Worm (Caenorhabditis elegans) whole organism, mixed stage, embryonic: Measurements from ENCODE around the gene srz-11.

Source experiments
- M03D4.4 ChIP-seq: sonication (generic microtip); optimal IDR thresholded peaks from 2 replicates; lab custom pipeline; 2017; ENCODE audit warnings: mild to moderate bottlenecking, missing genetic modification characterization, missing compliant biosample characterization
- bed-3 ChIP-seq: fragments of 200-800 bp; sonication (Bioruptor generic); optimal IDR thresholded peaks from 3 replicates; lab custom pipeline; 2018; ENCODE audit warnings: mild to moderate bottlenecking, missing genetic modification characterization, moderate library complexity, missing compliant biosample characterization
- blmp-1 ChIP-seq: fragments of 150-350 bp; optimal IDR thresholded peaks from 2 replicates; lab custom pipeline; 2014; ENCODE audit warnings: missing biosample characterization, missing genetic modification characterization
- ceh-39 ChIP-seq: fragments of 150-350 bp; optimal IDR thresholded peaks from 2 replicates; lab custom pipeline; 2014; ENCODE audit warnings: missing biosample characterization, missing genetic modification characterization
- ceh-43 ChIP-seq: fragments of 200-800 bp; sonication (Bioruptor generic); optimal IDR thresholded peaks from 2 replicates; lab custom pipeline; 2018; ENCODE audit warnings: mild to moderate bottlenecking, missing genetic modification characterization, moderate library complexity, missing compliant biosample characterization
- ceh-83 ChIP-seq: fragments of 200-800 bp; sonication (Bioruptor generic); optimal IDR thresholded peaks from 2 replicates; lab custom pipeline; 2018; ENCODE audit warnings: mild to moderate bottlenecking, missing genetic modification characterization, missing compliant biosample characterization
- ces-1 ChIP-seq: fragments of 150-350 bp; optimal IDR thresholded peaks from 2 replicates; lab custom pipeline; 2014; ENCODE audit warnings: missing biosample characterization, missing genetic modification reagents, missing genetic modification characterization
- cnd-1 ChIP-seq: fragments of 200-800 bp; sonication (Bioruptor generic); optimal IDR thresholded peaks from 2 replicates; lab custom pipeline; 2018; ENCODE audit warnings: mild to moderate bottlenecking, missing genetic modification characterization, missing compliant biosample characterization
- drap-1 ChIP-seq: fragments of 200-800 bp; sonication (Bioruptor generic); optimal IDR thresholded peaks from 3 replicates; lab custom pipeline; 2018; ENCODE audit warnings: mild to moderate bottlenecking, missing genetic modification characterization, missing compliant biosample characterization
- elt-1 ChIP-seq: sonication (generic microtip); optimal IDR thresholded peaks from 2 replicates; lab custom pipeline; 2017; ENCODE audit warnings: missing genetic modification characterization, mild to moderate bottlenecking, missing compliant biosample characterization, antibody characterized with exemption, moderate library complexity, borderline replicate concordance; ENCODE audit not compliant: insufficient read depth
- elt-3 ChIP-seq: fragments of 150-350 bp; optimal IDR thresholded peaks from 2 replicates; lab custom pipeline; 2014; ENCODE audit warnings: missing biosample characterization, missing genetic modification characterization
- flh-1 ChIP-seq: fragments of 200-800 bp; sonication (Bioruptor generic); optimal IDR thresholded peaks from 2 replicates; lab custom pipeline; 2018; ENCODE audit warnings: mild to moderate bottlenecking, missing genetic modification characterization, moderate library complexity, missing compliant biosample characterization
- ham-2 ChIP-seq: fragments of 200-800 bp; sonication (Bioruptor generic); optimal IDR thresholded peaks from 2 replicates; lab custom pipeline; 2018; ENCODE audit warnings: mild to moderate bottlenecking, missing genetic modification characterization, missing compliant biosample characterization
- hlh-1 ChIP-seq: fragments of 150-350 bp; optimal IDR thresholded peaks from 2 replicates; lab custom pipeline; 2014; ENCODE audit warnings: missing biosample characterization, missing genetic modification reagents, missing genetic modification characterization
- lin-32 ChIP-seq: fragments of 200-800 bp; sonication (Bioruptor generic); optimal IDR thresholded peaks from 2 replicates; lab custom pipeline; 2018; ENCODE audit warnings: mild to moderate bottlenecking, missing genetic modification characterization, missing compliant biosample characterization
- lsy-2 ChIP-seq: fragments of 150-350 bp; optimal IDR thresholded peaks from 2 replicates; lab custom pipeline; 2014; ENCODE audit warnings: missing biosample characterization, missing genetic modification characterization
- mls-2 ChIP-seq: sonication (generic microtip); optimal IDR thresholded peaks from 2 replicates; lab custom pipeline; 2016; ENCODE audit warnings: mild to moderate bottlenecking, missing genetic modification characterization, moderate library complexity, missing compliant biosample characterization
- nhr-12 ChIP-seq: fragments of 150-350 bp; optimal IDR thresholded peaks from 2 replicates; lab custom pipeline; 2014; ENCODE audit warnings: missing biosample characterization, missing genetic modification characterization
- nhr-237 ChIP-seq: fragments of 150-350 bp; optimal IDR thresholded peaks from 2 replicates; lab custom pipeline; 2014; ENCODE audit warnings: missing biosample characterization, missing genetic modification characterization
- nhr-28 ChIP-seq: fragments of 150-350 bp; optimal IDR thresholded peaks from 2 replicates; lab custom pipeline; 2014; ENCODE audit warnings: missing biosample characterization, missing genetic modification characterization
- nhr-76 ChIP-seq: sonication (generic microtip); optimal IDR thresholded peaks from 2 replicates; lab custom pipeline; 2017; ENCODE audit warnings: missing biosample characterization, missing genetic modification characterization
- pha-4 ChIP-seq: fragments of 150-350 bp; optimal IDR thresholded peaks from 2 replicates; lab custom pipeline; 2018; ENCODE audit warnings: missing biosample characterization, missing genetic modification reagents, missing genetic modification characterization
- sem-2 ChIP-seq: fragments of 200-800 bp; sonication (Bioruptor generic); optimal IDR thresholded peaks from 2 replicates; lab custom pipeline; 2018; ENCODE audit warnings: mild to moderate bottlenecking, missing genetic modification characterization, missing compliant biosample characterization
- snpc-4 ChIP-seq: fragments of 150-350 bp; optimal IDR thresholded peaks from 2 replicates; lab custom pipeline; 2014; ENCODE audit warnings: missing biosample characterization, missing genetic modification characterization
- sptf-1 ChIP-seq: sonication (generic microtip); optimal IDR thresholded peaks from 2 replicates; lab custom pipeline; 2017; ENCODE audit warnings: mild to moderate bottlenecking, missing genetic modification characterization, moderate library complexity, missing compliant biosample characterization
- tbx-8 ChIP-seq: fragments of 200-800 bp; sonication (Bioruptor generic); optimal IDR thresholded peaks from 2 replicates; lab custom pipeline; 2018; ENCODE audit warnings: mild to moderate bottlenecking, missing genetic modification characterization, moderate library complexity, missing compliant biosample characterization
- unc-120 ChIP-seq: sonication (generic microtip); optimal IDR thresholded peaks from 2 replicates; lab custom pipeline; 2017; ENCODE audit warnings: missing genetic modification characterization, missing compliant biosample characterization; ENCODE audit not compliant: poor library complexity, severe bottlenecking
- unc-39 ChIP-seq: fragments of 150-350 bp; optimal IDR thresholded peaks from 2 replicates; lab custom pipeline; 2014; ENCODE audit warnings: missing biosample characterization, missing genetic modification characterization
- unc-62 ChIP-seq: fragments of 150-350 bp; optimal IDR thresholded peaks from 2 replicates; lab custom pipeline; 2014; ENCODE audit warnings: missing biosample characterization, missing genetic modification reagents, missing genetic modification characterization
- zip-8 ChIP-seq: fragments of 150-350 bp; optimal IDR thresholded peaks from 2 replicates; lab custom pipeline; 2014; ENCODE audit warnings: missing biosample characterization, missing genetic modification characterization
- ztf-11 ChIP-seq: fragments of 150-350 bp; optimal IDR thresholded peaks from 2 replicates; lab custom pipeline; 2014; ENCODE audit warnings: missing biosample characterization, missing genetic modification characterization

srz-11 gene

DNA sequence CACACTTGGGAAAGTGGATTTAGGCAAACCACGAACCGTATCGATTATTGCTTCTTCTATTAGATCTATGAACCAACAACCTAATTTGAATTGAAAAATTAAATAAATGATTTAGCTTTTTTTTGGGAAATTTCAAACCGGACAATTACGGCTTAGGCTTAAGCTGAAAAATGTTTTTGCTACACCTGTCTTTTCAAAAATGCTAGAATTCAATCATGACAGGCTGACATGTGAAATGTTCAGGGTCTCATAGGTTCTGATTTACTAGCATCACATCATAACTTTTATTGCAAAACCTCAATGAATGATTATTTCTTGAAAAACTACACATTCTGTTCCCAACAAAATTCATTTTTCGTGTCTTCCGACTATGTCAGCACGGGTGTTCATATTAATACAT, 9.6 kb upstream of the srz-11 start, which contains the start of gene srh-55:
Gene srh-55, plus strand, starts transcription at position 301 of the 400 bp plus-strand sequence.
- no peak for TF ChIP-seq sptf-1 (tag; lab: Kevin White, UChicago)
- TF ChIP-seq blmp-1: no peak
- no peak for TF ChIP-seq elt-1 (tag; lab: Kevin White, UChicago)

DNA sequence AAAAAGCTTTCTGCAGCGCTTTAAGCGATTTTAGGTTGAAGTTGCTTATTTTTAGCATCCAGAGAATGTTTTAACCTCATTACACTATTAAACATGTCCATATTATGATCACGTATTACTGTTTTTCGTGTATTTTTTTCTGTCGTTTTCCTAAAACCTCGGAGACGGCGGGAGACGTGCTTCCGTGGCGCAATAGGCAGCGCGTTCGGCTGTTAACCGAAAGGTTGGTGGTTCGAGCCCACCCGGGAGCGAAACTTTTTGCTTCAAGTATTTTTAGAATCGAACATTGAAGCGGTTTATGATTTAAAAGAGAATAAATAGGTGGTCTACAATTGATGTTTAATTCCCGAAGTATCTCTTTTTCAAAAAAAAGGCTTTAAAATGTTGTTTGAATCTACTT, 6.4 kb upstream of the srz-11 start:
- TF ChIP-seq zip-8 (tag; lab: Kevin White, UChicago): no peak
- TF ChIP-seq drap-1 (GFP tag; lab: Kevin White, UChicago): no peak
- TF ChIP-seq lsy-2 (tag; lab: Kevin White, UChicago): no peak
- no peak for TF ChIP-seq tbx-8 (GFP tag; lab: Kevin White, UChicago)
- TF ChIP-seq ceh-39 (tag; lab: Kevin White, UChicago): no peak
- no peak for TF ChIP-seq unc-120 (tag; lab: Kevin White, UChicago)
- TF ChIP-seq M03D4.4 (tag; lab: Kevin White, UChicago): no peak
- TF ChIP-seq unc-39 (tag; lab: Kevin White, UChicago): no peak
- no peak for TF ChIP-seq unc-62 (GFP tag; lab: Kevin White, UChicago)
- TF ChIP-seq mls-2 (tag; lab: Kevin White, UChicago): no peak
- no peak for TF ChIP-seq blmp-1
- TF ChIP-seq elt-3 (tag; lab: Kevin White, UChicago): no peak
- no peak for TF ChIP-seq ham-2
- TF ChIP-seq flh-1 (GFP tag; lab: Kevin White, UChicago): no peak
- no peak for TF ChIP-seq ces-1 (GFP tag; lab: Kevin White, UChicago)

DNA sequence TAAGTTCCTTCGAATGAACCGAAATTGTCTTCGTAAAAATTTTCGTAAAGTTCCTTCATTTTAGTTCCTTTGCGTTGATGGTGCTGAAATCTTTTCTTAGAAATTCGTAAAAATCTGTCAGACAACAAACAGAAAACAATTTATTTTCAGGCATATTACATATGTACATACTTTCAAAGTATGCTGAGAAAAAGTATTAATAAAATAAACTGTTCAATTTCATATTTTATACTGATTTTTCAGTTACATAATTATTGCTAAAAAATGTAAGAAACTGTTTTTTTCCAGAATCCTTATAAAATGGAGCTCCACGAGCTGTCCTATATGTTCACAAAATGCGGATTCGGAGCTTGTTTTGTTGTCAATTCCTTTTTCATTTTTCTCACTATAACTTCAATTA, 4.2 kb upstream of the srz-11 start, which contains the start of gene str-45:
Gene str-45, plus strand, starts transcription at position 301 of the 400 bp plus-strand sequence.
- TF ChIP-seq elt-1 (tag; lab: Kevin White, UChicago): no peak
- no peak for TF ChIP-seq lin-32 (GFP tag; lab: Kevin White, UChicago)
- no peak for TF ChIP-seq cnd-1 (tag; lab: Kevin White, UChicago)
- no peak for TF ChIP-seq drap-1 (GFP tag; lab: Kevin White, UChicago)
- no peak for TF ChIP-seq nhr-237 (tag; lab: Kevin White, UChicago)

DNA sequence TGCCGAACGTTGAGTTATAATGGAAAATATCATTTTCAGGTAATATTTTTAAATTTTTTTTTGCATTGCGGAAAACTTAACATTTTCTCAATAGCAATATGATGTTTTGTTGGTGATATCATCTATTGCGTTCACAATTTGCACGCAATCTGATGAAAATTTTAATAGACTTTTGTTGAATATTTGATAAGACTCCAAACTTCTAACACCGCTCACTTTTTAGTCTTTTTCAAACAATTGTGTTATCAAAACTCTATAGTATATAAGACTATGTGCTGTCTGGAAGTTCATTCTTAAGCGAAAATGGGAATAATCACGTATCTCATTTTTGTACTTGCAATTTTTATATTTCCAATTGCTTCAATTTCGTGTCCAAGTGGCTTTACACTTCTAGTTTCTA, 12.6 kb downstream of the srz-11 start, which contains the start of gene clec-47:
Gene clec-47, plus strand, starts transcription at position 301 of the 400 bp plus-strand sequence.
- TF ChIP-seq lin-32 (GFP tag; lab: Kevin White, UChicago): no peak
- TF ChIP-seq ces-1 (GFP tag; lab: Kevin White, UChicago): no peak
- no peak for TF ChIP-seq ceh-83 (GFP tag; lab: Kevin White, UChicago)
- TF ChIP-seq elt-3 (tag; lab: Kevin White, UChicago): no peak
- TF ChIP-seq bed-3 (GFP tag; lab: Kevin White, UChicago): no peak
- no peak for TF ChIP-seq hlh-1

DNA sequence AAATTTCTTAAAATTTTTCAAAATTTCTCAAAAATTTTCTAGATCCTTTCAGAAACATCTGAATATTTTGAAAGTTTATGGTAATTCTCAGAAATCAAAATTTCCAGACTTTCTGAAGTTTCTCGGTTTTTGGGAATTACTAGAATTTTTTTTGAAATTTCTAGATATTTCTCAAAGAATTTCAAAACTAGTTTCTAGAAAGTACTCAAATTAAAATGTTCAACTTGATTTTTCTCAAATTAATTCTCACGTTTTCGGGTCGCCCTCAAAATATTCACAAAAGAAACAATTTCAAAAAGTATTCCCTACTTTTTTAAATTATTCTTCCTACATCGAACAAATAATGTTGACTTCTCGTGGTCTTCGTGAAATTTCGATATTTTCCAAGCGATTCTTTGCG, 16.9 kb downstream of the srz-11 start, which contains the start of gene T09F5.10:
Gene T09F5.10, plus strand, starts transcription at position 301 of the 400 bp plus-strand sequence.
- TF ChIP-seq lin-32 (GFP tag; lab: Kevin White, UChicago) (no peak), snpc-4 (no peak), ztf-11 (tag; lab: Kevin White, UChicago) (no peak), pha-4 (no peak), lsy-2 (tag; lab: Kevin White, UChicago) (no peak), ceh-83 (GFP tag; lab: Kevin White, UChicago) (no peak), unc-120 (tag; lab: Kevin White, UChicago) (no peak), cnd-1 (tag; lab: Kevin White, UChicago) (no peak), nhr-12 (tag; lab: Kevin White, UChicago) (no peak), tbx-8 (GFP tag; lab: Kevin White, UChicago) (no peak), nhr-76 (tag; lab: Kevin White, UChicago) (no peak), hlh-1 (no peak), sem-2 (no peak), unc-39 (tag; lab: Kevin White, UChicago) (no peak), sptf-1 (tag; lab: Kevin White, UChicago) (no peak), elt-3 (tag; lab: Kevin White, UChicago) (no peak), bed-3 (GFP tag; lab: Kevin White, UChicago) (no peak), nhr-28 (tag; lab: Kevin White, UChicago) (no peak), ceh-43 (no peak)
- TF ChIP-seq, all 35 proteins: peak for 0
